Fruit fly (Drosophila melanogaster): Measurements from ENCODE around the gene inc.
A peak's percentile ranks its signal among the peaks of the same experiment; 100 is the strongest.

The inc gene

DNA sequence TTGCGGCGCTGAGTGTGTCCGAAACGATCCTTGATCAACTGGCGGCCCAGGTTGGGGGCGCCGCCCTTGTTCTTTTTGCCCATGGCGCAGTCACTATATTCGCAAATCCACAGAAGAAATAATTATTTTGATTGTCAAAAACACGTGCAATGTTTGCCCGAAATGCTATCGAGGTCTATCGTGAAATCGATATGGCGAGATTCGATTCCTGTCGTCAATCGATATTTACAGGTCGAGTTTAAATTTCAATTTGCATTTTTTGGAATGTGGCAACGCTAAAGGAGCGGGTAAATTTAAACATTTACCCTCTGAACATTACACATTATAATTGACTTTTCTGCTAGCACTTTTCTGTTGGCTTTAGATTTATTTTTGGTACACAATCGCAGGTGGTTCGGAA lies 19.2 kb upstream of the inc start, which contains the start of gene Ns3:
Gene Ns3 (minus strand): TSS at position 188 of the 400 bp plus-strand sequence.
- TF ChIP-seq Mnt (GFP tag; optimal IDR thresholded peaks at IDR 0.05): peak; percentile 99
- no peak for TF ChIP-seq toe (GFP tag; optimal IDR thresholded peaks at IDR 0.05)
- peak; percentile 46 for TF ChIP-seq bab1 (GFP tag; optimal IDR thresholded peaks at IDR 0.05)

DNA sequence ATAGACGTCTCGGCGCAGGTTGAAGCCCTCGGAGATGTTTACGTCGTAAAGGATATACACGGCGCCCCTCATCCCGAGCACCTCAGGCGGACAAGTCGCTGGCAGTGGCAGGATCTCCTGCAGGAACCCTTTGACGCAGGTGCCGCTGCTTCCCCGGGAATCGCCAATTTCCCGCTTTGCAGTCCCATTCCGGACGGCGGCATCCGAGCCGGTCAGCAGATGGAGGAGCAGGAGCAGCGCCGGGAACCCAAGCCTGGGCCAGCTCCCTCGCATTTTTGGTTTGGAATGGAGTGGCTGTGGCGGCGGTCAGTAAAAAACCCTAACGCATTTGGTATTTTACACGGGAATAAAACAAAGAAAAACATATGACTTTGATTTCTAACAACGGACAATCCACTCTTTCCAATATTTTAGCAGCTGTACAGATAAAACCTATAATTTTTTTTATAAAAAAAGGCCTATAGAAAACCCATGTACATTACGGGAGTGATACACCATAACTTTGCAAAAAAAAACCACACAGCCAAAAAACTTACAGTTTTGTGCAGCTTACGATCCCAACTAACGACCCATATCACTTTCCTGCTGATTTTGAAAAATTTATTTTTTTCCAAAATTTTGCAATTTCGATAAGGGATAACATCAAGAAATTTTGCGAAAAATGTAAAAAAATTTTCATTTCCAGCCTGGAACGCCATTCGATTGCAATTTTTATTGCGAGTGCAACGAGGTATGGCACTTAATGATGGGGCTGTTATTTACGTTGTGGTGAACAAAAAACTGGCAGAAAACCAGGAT lies 17.4 kb upstream of the inc start, which contains the start of the genes O-fut2 and CG14777:
Gene O-fut2 (minus strand): TSS at position 290 of the 798 bp plus-strand sequence.
Gene CG14777 (plus strand): TSS at position 428 of the 798 bp plus-strand sequence.
- no peak for TF ChIP-seq CG1620 (GFP tag; optimal IDR thresholded peaks at IDR 0.05)
- no peak for TF ChIP-seq CG11617 (GFP tag; optimal IDR thresholded peaks at IDR 0.05)
- no peak for TF ChIP-seq ovo (GFP tag; optimal IDR thresholded peaks at IDR 0.05)
- TF ChIP-seq Hr96 (GFP tag; optimal IDR thresholded peaks at IDR 0.05): no peak
- TF ChIP-seq pad (GFP tag; optimal IDR thresholded peaks at IDR 0.05): no peak
- no peak for TF ChIP-seq tj (GFP tag; optimal IDR thresholded peaks at IDR 0.05)
- no peak for TF ChIP-seq Crg-1 (GFP tag; optimal IDR thresholded peaks at IDR 0.05)
- TF ChIP-seq CG5204 (GFP tag; optimal IDR thresholded peaks at IDR 0.05): no peak
- TF ChIP-seq cic (GFP tag; optimal IDR thresholded peaks at IDR 0.05): no peak
- no peak for TF ChIP-seq Mnt (GFP tag; optimal IDR thresholded peaks at IDR 0.05)
- no peak for TF ChIP-seq cnc (optimal IDR thresholded peaks at IDR 0.05)
- no peak for TF ChIP-seq CG33017 (tag; optimal IDR thresholded peaks at IDR 0.05)
- TF ChIP-seq Clk (GFP tag; optimal IDR thresholded peaks at IDR 0.05): no peak
- no peak for TF ChIP-seq CG12768 (GFP tag; optimal IDR thresholded peaks at IDR 0.05)
- TF ChIP-seq CG14711 (tag; optimal IDR thresholded peaks at IDR 0.05): no peak

DNA sequence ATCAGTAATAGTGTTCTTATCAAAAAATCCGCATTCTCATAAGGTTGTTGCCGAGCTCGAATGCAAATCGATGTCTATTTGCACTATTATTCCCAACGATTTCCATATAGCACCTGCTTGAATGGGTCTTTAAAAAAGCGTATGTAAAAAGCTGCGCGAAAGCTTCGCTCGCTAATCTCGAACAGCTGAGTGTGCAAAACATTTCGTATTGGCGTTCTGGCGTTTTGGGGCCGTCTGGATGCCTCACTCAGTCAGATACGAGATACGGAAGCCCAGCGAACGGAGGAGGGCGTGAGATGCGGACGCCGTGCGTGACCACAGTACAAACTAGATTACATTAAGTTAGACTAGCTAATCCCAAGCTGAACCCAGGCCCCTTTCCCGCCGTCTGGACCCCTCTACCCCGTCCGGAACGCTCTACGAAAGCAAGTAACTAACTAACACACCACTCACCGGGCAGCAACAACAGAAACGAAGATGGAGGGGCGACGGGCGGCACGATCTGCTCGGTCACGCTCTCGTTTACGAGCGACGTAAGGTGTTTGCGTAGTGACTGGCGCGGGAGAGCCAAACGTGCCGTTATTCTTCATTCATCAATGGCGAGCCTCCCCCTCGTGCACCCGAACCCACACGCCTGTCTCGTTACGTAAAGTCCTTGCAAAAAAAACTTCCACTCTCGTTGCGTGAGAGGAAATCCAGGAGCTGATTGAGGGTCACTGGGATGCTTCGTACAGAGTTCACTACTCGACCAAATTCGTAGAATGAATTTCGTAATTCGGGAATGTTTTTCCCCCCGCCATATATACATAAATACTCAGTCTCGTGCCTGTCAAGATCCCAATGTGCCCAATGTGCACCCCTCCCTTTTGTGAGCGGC lies 16.5 kb upstream of the inc start:
- peak; percentile 17 for TF ChIP-seq CG12768 (GFP tag; optimal IDR thresholded peaks at IDR 0.05)
- TF ChIP-seq Mnt (GFP tag; optimal IDR thresholded peaks at IDR 0.05): peak; percentile 89
- peak; percentile 73 for TF ChIP-seq pad (GFP tag; optimal IDR thresholded peaks at IDR 0.05)
- no peak for TF ChIP-seq Crg-1 (GFP tag; optimal IDR thresholded peaks at IDR 0.05)
- no peak for TF ChIP-seq CG14711 (tag; optimal IDR thresholded peaks at IDR 0.05)
- peak; percentile 10 for TF ChIP-seq CG7101 (tag; optimal IDR thresholded peaks at IDR 0.05)
- no peak for TF ChIP-seq CG5204 (GFP tag; optimal IDR thresholded peaks at IDR 0.05)
- peak; percentile 65 to 93 for TF ChIP-seq cnc (optimal IDR thresholded peaks at IDR 0.05)
- peak; percentile 94 for TF ChIP-seq tj (GFP tag; optimal IDR thresholded peaks at IDR 0.05)
- TF ChIP-seq CG11617 (GFP tag; optimal IDR thresholded peaks at IDR 0.05): peak; percentile 25
- TF ChIP-seq Hr96 (GFP tag; optimal IDR thresholded peaks at IDR 0.05): peak; percentile 52
- no peak for TF ChIP-seq CG1620 (GFP tag; optimal IDR thresholded peaks at IDR 0.05)
- no peak for TF ChIP-seq kay (GFP tag; ENCODE audit: borderline replicate concordance)
- no peak for TF ChIP-seq CG7045 (GFP tag; optimal IDR thresholded peaks at IDR 0.05)
- no peak for TF ChIP-seq CG33017 (tag; optimal IDR thresholded peaks at IDR 0.05)
- TF ChIP-seq Clk (GFP tag; optimal IDR thresholded peaks at IDR 0.05): no peak
- no peak for TF ChIP-seq toe (GFP tag; optimal IDR thresholded peaks at IDR 0.05)
- peak; percentile 99 for TF ChIP-seq cic (GFP tag; optimal IDR thresholded peaks at IDR 0.05)
- peak; percentile 68 for TF ChIP-seq ovo (GFP tag; optimal IDR thresholded peaks at IDR 0.05)
- TF ChIP-seq bab1 (GFP tag; optimal IDR thresholded peaks at IDR 0.05): peak; percentile 6

DNA sequence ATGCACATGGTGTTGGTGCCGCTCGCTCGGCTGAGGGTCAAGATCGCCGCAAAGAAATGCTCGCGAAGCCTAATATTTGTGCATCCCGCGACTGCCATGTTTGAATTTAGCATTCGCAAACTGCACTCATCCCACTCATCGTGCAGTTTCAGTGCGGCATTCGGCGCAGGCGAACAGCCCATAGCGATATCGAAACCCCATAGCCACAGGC lies 16.0 kb upstream of the inc start, which contains the start of gene CG14778:
Gene CG14778 (plus strand): TSS at position 112 of the 211 bp plus-strand sequence.
- no peak for TF ChIP-seq toe (GFP tag; optimal IDR thresholded peaks at IDR 0.05)
- TF ChIP-seq Clk (GFP tag; optimal IDR thresholded peaks at IDR 0.05): no peak
- no peak for TF ChIP-seq CG1620 (GFP tag; optimal IDR thresholded peaks at IDR 0.05)
- no peak for TF ChIP-seq cnc (optimal IDR thresholded peaks at IDR 0.05)
- TF ChIP-seq pad (GFP tag; optimal IDR thresholded peaks at IDR 0.05): no peak
- TF ChIP-seq ovo (GFP tag; optimal IDR thresholded peaks at IDR 0.05): no peak
- TF ChIP-seq CG14711 (tag; optimal IDR thresholded peaks at IDR 0.05): no peak
- no peak for TF ChIP-seq bab1 (GFP tag; optimal IDR thresholded peaks at IDR 0.05)
- no peak for TF ChIP-seq Crg-1 (GFP tag; optimal IDR thresholded peaks at IDR 0.05)
- TF ChIP-seq tj (GFP tag; optimal IDR thresholded peaks at IDR 0.05): no peak
- TF ChIP-seq CG11617 (GFP tag; optimal IDR thresholded peaks at IDR 0.05): no peak
- TF ChIP-seq CG33017 (tag; optimal IDR thresholded peaks at IDR 0.05): no peak
- TF ChIP-seq Hr96 (GFP tag; optimal IDR thresholded peaks at IDR 0.05): no peak
- TF ChIP-seq CG7045 (GFP tag; optimal IDR thresholded peaks at IDR 0.05): no peak

DNA sequence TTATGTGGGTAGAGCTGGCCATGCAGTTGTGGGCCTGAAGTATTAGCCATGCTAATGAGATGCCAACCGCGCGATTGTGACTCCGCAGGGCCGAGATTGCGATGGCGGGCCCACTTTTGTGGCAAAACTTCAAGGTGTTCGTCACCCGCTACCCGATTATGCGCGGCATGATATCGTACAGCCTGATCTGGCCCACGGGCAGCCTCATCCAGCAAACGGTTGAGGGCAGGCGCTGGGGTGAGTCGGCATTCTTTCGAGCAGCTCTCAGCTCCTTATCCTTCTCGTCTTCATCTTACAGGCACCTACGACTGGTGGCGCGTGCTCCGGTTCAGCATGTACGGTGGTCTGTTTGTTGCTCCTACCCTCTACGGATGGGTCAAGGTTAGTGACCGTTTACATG lies 13.6 kb upstream of the inc start, which contains the start of gene CG32808:
Gene CG32808 (minus strand): TSS at position 101 of the 400 bp plus-strand sequence.
- no peak for TF ChIP-seq CG7045 (GFP tag; optimal IDR thresholded peaks at IDR 0.05)
- TF ChIP-seq Clk (GFP tag; optimal IDR thresholded peaks at IDR 0.05): no peak
- TF ChIP-seq CG12768 (GFP tag; optimal IDR thresholded peaks at IDR 0.05): no peak
- no peak for TF ChIP-seq pad (GFP tag; optimal IDR thresholded peaks at IDR 0.05)
- TF ChIP-seq cnc (optimal IDR thresholded peaks at IDR 0.05): no peak
- no peak for TF ChIP-seq tj (GFP tag; optimal IDR thresholded peaks at IDR 0.05)
- no peak for TF ChIP-seq CG1620 (GFP tag; optimal IDR thresholded peaks at IDR 0.05)
- no peak for TF ChIP-seq Crg-1 (GFP tag; optimal IDR thresholded peaks at IDR 0.05)
- no peak for TF ChIP-seq toe (GFP tag; optimal IDR thresholded peaks at IDR 0.05)
- TF ChIP-seq kay (GFP tag; ENCODE audit: borderline replicate concordance): no peak
- no peak for TF ChIP-seq CG14711 (tag; optimal IDR thresholded peaks at IDR 0.05)
- TF ChIP-seq Hr96 (GFP tag; optimal IDR thresholded peaks at IDR 0.05): no peak
- TF ChIP-seq CG11617 (GFP tag; optimal IDR thresholded peaks at IDR 0.05): no peak
- TF ChIP-seq cic (GFP tag; optimal IDR thresholded peaks at IDR 0.05): no peak
